Worm (Caenorhabditis elegans) whole organism, young adult: ENCODE measurements around the gene ZK643.2.
A peak's percentile ranks its signal among the peaks of the same experiment; 100 is the strongest.

Experiments used
- B0336.3 ChIP-seq: fragments of 200-800 bp; sonication (Bioruptor generic); IDR thresholded peaks from 2 replicates; pipeline ENCODE4 v1.3.6; 2022; ENCODE audit warnings: missing genetic modification characterization, missing compliant biosample characterization
- D2030.7 ChIP-seq: fragments of 200-800 bp; sonication (Bioruptor generic); IDR thresholded peaks from 2 replicates; pipeline ENCODE4 v1.3.6; 2022; ENCODE audit warnings: missing genetic modification reagents, missing genetic modification characterization, missing compliant biosample characterization
- F10E7.11 ChIP-seq: sonication (generic microtip); optimal IDR thresholded peaks from 2 replicates; lab custom pipeline; 2017; ENCODE audit warnings: mild to moderate bottlenecking, missing genetic modification characterization, moderate library complexity, missing compliant biosample characterization
- K11D2.4 ChIP-seq: fragments of 200-800 bp; sonication (Bioruptor generic); IDR thresholded peaks from 2 replicates; pipeline ENCODE4 v1.3.6; 2022; ENCODE audit warnings: missing genetic modification reagents, missing genetic modification characterization, missing compliant biosample characterization
- K12H6.12 ChIP-seq: fragments of 200-800 bp; sonication (Bioruptor generic); optimal IDR thresholded peaks from 2 replicates; lab custom pipeline; 2018; ENCODE audit warnings: mild to moderate bottlenecking, missing genetic modification characterization, missing compliant biosample characterization
- Y53G8AR.9 ChIP-seq: fragments of 200-800 bp; sonication (Bioruptor generic); conservative IDR thresholded peaks from 2 replicates; pipeline ENCODE4 v1.3.6; 2022; ENCODE audit warnings: missing genetic modification reagents, missing genetic modification characterization, missing compliant biosample characterization
- Y95B8A.8 ChIP-seq: fragments of 200-800 bp; sonication (Bioruptor generic); IDR thresholded peaks from 2 replicates; pipeline ENCODE4 v1.3.6; 2022; ENCODE audit warnings: missing genetic modification reagents, missing genetic modification characterization, missing compliant biosample characterization
- ZK185.1 ChIP-seq: sonication (generic microtip); optimal IDR thresholded peaks from 2 replicates; lab custom pipeline; 2016; ENCODE audit warnings: mild to moderate bottlenecking, missing genetic modification characterization, missing compliant biosample characterization; ENCODE audit not compliant: poor library complexity, severe bottlenecking
- ama-1 ChIP-seq, 3 experiments: fragments of 150-350 bp in 1 of 3; sonication (generic microtip) in 2 of 3; optimal IDR thresholded peaks; 2 replicates each; lab custom pipeline; 2014 to 2018; ENCODE audit warnings: missing biosample characterization in 2 of 3, missing genetic modification characterization in 2 of 3, missing genetic modification reagents in 2 of 3
- aptf-2 ChIP-seq: fragments of 200-800 bp; sonication (Bioruptor generic); conservative IDR thresholded peaks from 2 replicates; pipeline ENCODE4 v1.3.6; 2022; ENCODE audit warnings: missing genetic modification reagents, missing genetic modification characterization, missing compliant biosample characterization
- attf-5 ChIP-seq: fragments of 200-800 bp; sonication (Bioruptor generic); optimal IDR thresholded peaks from 2 replicates; lab custom pipeline; 2018; ENCODE audit warnings: mild to moderate bottlenecking, missing genetic modification characterization, missing compliant biosample characterization
- bed-1 ChIP-seq: fragments of 200-800 bp; sonication (Bioruptor generic); IDR thresholded peaks from 2 replicates; pipeline ENCODE4 v1.3.6; 2022; ENCODE audit warnings: missing genetic modification reagents, missing genetic modification characterization, missing compliant biosample characterization
- cebp-1 ChIP-seq, 2 experiments: fragments of 200-800 bp in 1 of 2; sonication (Bioruptor generic) in 1 of 2; sonication (generic microtip) in 1 of 2; IDR thresholded peaks in 1 of 2; optimal IDR thresholded peaks in 1 of 2; 2 replicates each; pipeline versions ENCODE4 v1.3.6 to Lab custom; 2017 to 2022; ENCODE audit warnings: missing compliant biosample characterization in 2 of 2, missing genetic modification characterization in 2 of 2, mild to moderate bottlenecking in 1 of 2, missing genetic modification reagents in 1 of 2, moderate library complexity in 1 of 2
- cebp-2 ChIP-seq: fragments of 200-800 bp; sonication (Bioruptor generic); IDR thresholded peaks from 2 replicates; pipeline ENCODE4 v1.3.6; 2022; ENCODE audit warnings: missing genetic modification characterization, missing compliant biosample characterization
- ceh-100 ChIP-seq: fragments of 200-800 bp; sonication (Bioruptor generic); IDR thresholded peaks from 2 replicates; pipeline ENCODE4 v1.3.6; 2022; ENCODE audit warnings: missing genetic modification reagents, missing genetic modification characterization, missing compliant biosample characterization
- ceh-40 ChIP-seq: fragments of 200-800 bp; sonication (Bioruptor generic); IDR thresholded peaks from 2 replicates; pipeline ENCODE4 v1.3.6; 2022; ENCODE audit warnings: missing genetic modification characterization, missing compliant biosample characterization
- ceh-58 ChIP-seq: fragments of 200-800 bp; sonication (Bioruptor generic); IDR thresholded peaks from 2 replicates; pipeline ENCODE4 v1.3.6; 2022; ENCODE audit warnings: missing genetic modification characterization, missing compliant biosample characterization
- ceh-91 ChIP-seq: fragments of 200-800 bp; sonication (Bioruptor generic); IDR thresholded peaks from 2 replicates; pipeline ENCODE4 v1.3.6; 2022; ENCODE audit warnings: missing genetic modification reagents, missing genetic modification characterization, missing compliant biosample characterization
- chd-7 ChIP-seq: sonication (generic microtip); optimal IDR thresholded peaks from 2 replicates; lab custom pipeline; 2016; ENCODE audit warnings: mild to moderate bottlenecking, missing genetic modification characterization, moderate library complexity, missing compliant biosample characterization
- die-1 ChIP-seq: sonication (generic microtip); optimal IDR thresholded peaks from 2 replicates; lab custom pipeline; 2016; ENCODE audit warnings: missing genotype, mild to moderate bottlenecking, missing genetic modification characterization, missing compliant biosample characterization
- dpl-1 ChIP-seq: fragments of 150-350 bp; optimal IDR thresholded peaks from 2 replicates; lab custom pipeline; 2014; ENCODE audit warnings: missing biosample characterization, missing genetic modification reagents, missing genetic modification characterization
- efl-1 ChIP-seq: fragments of 150-350 bp; optimal IDR thresholded peaks from 2 replicates; lab custom pipeline; 2014; ENCODE audit warnings: missing biosample characterization, missing genetic modification reagents, missing genetic modification characterization
- egl-44 ChIP-seq: fragments of 200-800 bp; sonication (Bioruptor generic); IDR thresholded peaks from 2 replicates; pipeline ENCODE4 v1.3.6; 2022; ENCODE audit warnings: missing genetic modification reagents, missing genetic modification characterization, missing compliant biosample characterization
- ekl-4 ChIP-seq: fragments of 200-800 bp; sonication (Bioruptor generic); IDR thresholded peaks from 2 replicates; pipeline ENCODE4 v1.3.6; 2022; ENCODE audit warnings: missing genetic modification reagents, missing genetic modification characterization, missing compliant biosample characterization
- ets-4 ChIP-seq: fragments of 200-800 bp; sonication (Bioruptor generic); optimal IDR thresholded peaks from 2 replicates; lab custom pipeline; 2018; ENCODE audit warnings: mild to moderate bottlenecking, missing genetic modification characterization, missing compliant biosample characterization
- fkh-3 ChIP-seq: sonication (generic microtip); optimal IDR thresholded peaks from 2 replicates; lab custom pipeline; 2016; ENCODE audit warnings: mild to moderate bottlenecking, missing genetic modification characterization, missing compliant biosample characterization
- hrde-1 ChIP-seq: sonication (generic microtip); optimal IDR thresholded peaks from 2 replicates; lab custom pipeline; 2016; ENCODE audit warnings: missing genetic modification characterization, mild to moderate bottlenecking, missing compliant biosample characterization, moderate library complexity, missing genotype, missing genetic modification reagents, borderline replicate concordance
- hsf-1 ChIP-seq: fragments of 200-800 bp; sonication (Bioruptor generic); IDR thresholded peaks from 2 replicates; pipeline ENCODE4 v1.3.6; 2022; ENCODE audit warnings: missing genetic modification reagents, missing genetic modification characterization, missing compliant biosample characterization
- lin-26 ChIP-seq: fragments of 200-800 bp; sonication (Bioruptor generic); IDR thresholded peaks from 2 replicates; pipeline ENCODE4 v1.3.6; 2022; ENCODE audit warnings: missing genetic modification reagents, missing genetic modification characterization, missing compliant biosample characterization
- lin-35 ChIP-seq, 3 experiments: fragments of 150-350 bp in 2 of 3; sonication (generic microtip) in 1 of 3; optimal IDR thresholded peaks; 2 replicates each; lab custom pipeline; 2014 to 2018; ENCODE audit warnings: missing biosample characterization in 3 of 3, missing genetic modification characterization in 3 of 3, missing genetic modification reagents in 3 of 3
- lin-40 ChIP-seq: sonication (generic microtip); optimal IDR thresholded peaks from 2 replicates; lab custom pipeline; 2016; ENCODE audit warnings: missing genetic modification characterization, mild to moderate bottlenecking, missing compliant biosample characterization, missing genotype, missing genetic modification reagents
- lin-54 ChIP-seq: fragments of 200-800 bp; sonication (Bioruptor generic); optimal IDR thresholded peaks from 2 replicates; lab custom pipeline; 2018; ENCODE audit warnings: mild to moderate bottlenecking, missing genetic modification characterization, missing compliant biosample characterization
- madf-10 ChIP-seq: sonication (generic microtip); optimal IDR thresholded peaks from 2 replicates; lab custom pipeline; 2016; ENCODE audit warnings: mild to moderate bottlenecking, missing genetic modification characterization, missing compliant biosample characterization
- madf-8 ChIP-seq: fragments of 200-800 bp; sonication (Bioruptor generic); conservative IDR thresholded peaks from 2 replicates; pipeline ENCODE4 v1.3.6; 2022; ENCODE audit warnings: missing genetic modification reagents, missing genetic modification characterization, missing compliant biosample characterization
- nfyb-1 ChIP-seq: fragments of 200-800 bp; sonication (Bioruptor generic); IDR thresholded peaks from 2 replicates; pipeline ENCODE4 v1.3.6; 2022; ENCODE audit warnings: missing genetic modification reagents, missing genetic modification characterization, missing compliant biosample characterization
- rcor-1 ChIP-seq: fragments of 200-800 bp; sonication (Bioruptor generic); IDR thresholded peaks from 2 replicates; pipeline ENCODE4 v1.3.6; 2022; ENCODE audit warnings: missing genetic modification reagents, missing genetic modification characterization, missing compliant biosample characterization
- sdz-38 ChIP-seq: sonication (generic microtip); optimal IDR thresholded peaks from 2 replicates; lab custom pipeline; 2016; ENCODE audit warnings: missing genotype, missing genetic modification characterization, missing compliant biosample characterization
- snpc-3.4 ChIP-seq: sonication (generic microtip); optimal IDR thresholded peaks from 2 replicates; lab custom pipeline; 2017; ENCODE audit warnings: missing genetic modification characterization, mild to moderate bottlenecking, missing compliant biosample characterization, antibody characterized with exemption, moderate library complexity, missing genotype, missing genetic modification reagents
- somi-1 ChIP-seq: fragments of 200-800 bp; sonication (Bioruptor generic); optimal IDR thresholded peaks from 2 replicates; lab custom pipeline; 2018; ENCODE audit warnings: mild to moderate bottlenecking, missing genetic modification characterization, missing compliant biosample characterization
- xnd-1 ChIP-seq: sonication (generic microtip); optimal IDR thresholded peaks from 2 replicates; lab custom pipeline; 2016; ENCODE audit warnings: missing genotype, missing genetic modification reagents, missing genetic modification characterization, missing compliant biosample characterization
- zim-3 ChIP-seq: sonication (generic microtip); optimal IDR thresholded peaks from 2 replicates; lab custom pipeline; 2017; ENCODE audit warnings: mild to moderate bottlenecking, missing genetic modification characterization, moderate library complexity, missing compliant biosample characterization
- ztf-18 ChIP-seq: sonication (generic microtip); optimal IDR thresholded peaks from 2 replicates; lab custom pipeline; 2016; ENCODE audit warnings: missing genotype, mild to moderate bottlenecking, missing genetic modification characterization, missing compliant biosample characterization
- ztf-25 ChIP-seq: fragments of 200-800 bp; sonication (Bioruptor generic); IDR thresholded peaks from 2 replicates; pipeline ENCODE4 v1.3.6; 2022; ENCODE audit warnings: missing genetic modification reagents, missing genetic modification characterization, missing compliant biosample characterization
- ztf-28 ChIP-seq: fragments of 200-800 bp; sonication (Bioruptor generic); IDR thresholded peaks from 2 replicates; pipeline ENCODE4 v1.3.6; 2022; ENCODE audit warnings: missing genetic modification reagents, missing genetic modification characterization, missing compliant biosample characterization

ZK643.2 gene

DNA sequence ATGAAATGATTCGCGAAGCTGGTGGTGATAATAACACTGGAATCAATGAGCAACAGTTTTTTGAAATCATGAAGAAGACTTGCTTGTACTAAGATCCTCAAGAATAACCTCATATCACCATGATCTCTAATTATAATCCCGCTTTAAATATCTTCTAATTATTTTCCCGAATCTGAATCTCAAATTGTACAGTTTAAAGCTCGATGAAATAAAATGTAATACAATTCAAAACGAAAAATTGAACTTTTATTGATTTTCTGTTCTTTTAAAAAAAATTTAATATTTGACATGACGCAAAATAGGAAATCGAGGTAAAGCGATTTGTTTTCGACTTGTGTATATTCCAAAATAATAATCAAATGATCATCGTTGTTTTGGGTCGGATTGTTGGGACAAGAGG, 18.5 kb downstream of the ZK643.2 start (continued):
- peak; percentile 38 for TF ChIP-seq somi-1 (GFP tag; lab: Kevin White, UChicago)
- TF ChIP-seq lin-26 (GFP tag; lab: Robert Waterston, UW), result no peak
- no peak for TF ChIP-seq madf-10 (tag; lab: Kevin White, UChicago)
- no peak for TF ChIP-seq ceh-58 (GFP tag; lab: Robert Waterston, UW)
- peak; percentile 73 for TF ChIP-seq B0336.3 (GFP tag; lab: Robert Waterston, UW)
- no peak for TF ChIP-seq madf-8 (GFP tag; lab: Robert Waterston, UW)
- no peak for TF ChIP-seq egl-44
- TF ChIP-seq sdz-38 (tag; lab: Kevin White, UChicago), result no peak
- TF ChIP-seq ceh-91 (GFP tag; lab: Robert Waterston, UW), result no peak
- peak; percentile 31; the same call in 1 of the 2 replicates for TF ChIP-seq D2030.7 (GFP tag; lab: Robert Waterston, UW)
- no peak for TF ChIP-seq efl-1
- TF ChIP-seq ztf-25 (GFP tag; lab: Robert Waterston, UW), result no peak
- peak; percentile 72; the same call in 1 of the 2 replicates for TF ChIP-seq Y95B8A.8 (GFP tag; lab: Robert Waterston, UW)
- TF ChIP-seq F10E7.11, result peak; percentile 28
- TF ChIP-seq lin-54, result peak; percentile 6
- no peak for TF ChIP-seq ama-1 (optimal IDR thresholded peaks at IDR 0.05; lab: Kevin White, UChicago)
- peak in 1 of 2 experiments; percentile 90 for TF ChIP-seq ama-1 (GFP tag; optimal IDR thresholded peaks at IDR 0.05; lab: Kevin White, UChicago)
- TF ChIP-seq K11D2.4 (GFP tag; lab: Robert Waterston, UW), result no peak
- peak; percentile 25 for TF ChIP-seq hrde-1 (tag; lab: Kevin White, UChicago)
- no peak for TF ChIP-seq attf-5 (GFP tag; lab: Kevin White, UChicago)
- no peak for TF ChIP-seq bed-1 (GFP tag; lab: Robert Waterston, UW)
- TF ChIP-seq aptf-2 (GFP tag; lab: Robert Waterston, UW), result no peak
- no peak for TF ChIP-seq fkh-3 (tag; lab: Kevin White, UChicago)
- no peak for TF ChIP-seq ceh-100
- TF ChIP-seq ceh-40 (GFP tag; lab: Robert Waterston, UW), result no peak
- TF ChIP-seq ztf-18 (tag; lab: Kevin White, UChicago), result peak; percentile 17
- no peak for TF ChIP-seq xnd-1 (tag; lab: Kevin White, UChicago)
- no peak for TF ChIP-seq cebp-2 (GFP tag; lab: Robert Waterston, UW)
- TF ChIP-seq ets-4 (GFP tag; lab: Kevin White, UChicago), result no peak
- TF ChIP-seq snpc-3.4 (tag; lab: Kevin White, UChicago), result no peak
- no peak for TF ChIP-seq dpl-1 (GFP tag; lab: Kevin White, UChicago)

DNA sequence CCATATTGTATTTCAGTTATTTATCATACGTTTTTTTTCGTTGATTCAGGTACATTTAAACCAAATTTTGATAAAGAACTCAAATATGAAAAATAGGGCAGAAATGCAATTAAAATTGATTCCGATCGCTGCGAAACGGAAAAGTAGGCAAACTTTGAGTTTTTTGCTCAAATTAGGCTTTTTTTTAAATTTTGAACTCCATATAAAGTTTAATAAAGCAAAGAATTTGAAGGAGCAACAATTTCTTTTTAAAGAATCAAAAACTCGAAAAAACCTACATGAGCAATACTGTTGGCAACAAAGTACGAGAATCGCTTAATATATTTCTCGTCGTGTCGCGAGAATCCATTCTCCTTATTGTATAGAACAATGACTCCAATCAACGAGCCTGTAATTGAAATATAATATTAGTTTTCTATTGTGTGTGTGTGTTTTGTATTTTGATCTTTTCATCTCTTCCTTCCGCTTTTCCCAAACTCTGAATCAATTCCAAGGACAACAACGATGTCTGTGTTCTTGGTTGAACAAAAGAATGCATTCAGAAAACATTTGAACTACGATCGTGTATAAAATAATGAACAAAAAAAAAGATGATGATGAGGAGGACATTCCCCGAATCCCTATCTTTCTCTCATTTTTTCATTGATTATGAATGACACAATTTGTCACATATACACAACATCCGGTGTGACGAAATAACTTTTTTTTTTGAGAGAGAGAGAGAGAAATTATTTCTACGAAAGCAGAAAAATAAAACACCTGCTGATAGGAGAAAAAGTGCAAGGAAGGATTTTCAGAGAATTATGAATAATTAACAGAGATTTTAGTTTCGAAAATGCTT, 22.4 kb downstream of the ZK643.2 start:
- TF ChIP-seq ztf-18 (tag; lab: Kevin White, UChicago) (no peak), ekl-4 (peak; percentile 53; the same call in 1 of the 2 replicates), zim-3 (tag; lab: Kevin White, UChicago) (peak; percentile 29), lin-40 (tag; lab: Kevin White, UChicago) (peak; percentile 9), rcor-1 (GFP tag; lab: Robert Waterston, UW) (0 out of 2 replicates have a peak, but pooled peaks have one; percentile 7), K12H6.12 (tag; lab: Kevin White, UChicago) (peak; percentile 20), die-1 (tag; lab: Kevin White, UChicago) (no peak), sdz-38 (tag; lab: Kevin White, UChicago) (no peak), cebp-1 (GFP tag; IDR thresholded peaks at IDR 0.05; lab: Robert Waterston, UW) (peak; percentile 33; the same call in 1 of the 2 replicates), cebp-1 (tag; optimal IDR thresholded peaks at IDR 0.05; lab: Kevin White, UChicago) (peak; percentile 71), ets-4 (GFP tag; lab: Kevin White, UChicago) (no peak), Y53G8AR.9 (0 out of 2 replicates have a peak, but pooled peaks have one; percentile 21), hrde-1 (tag; lab: Kevin White, UChicago) (no peak), chd-7 (tag; lab: Kevin White, UChicago) (peak; percentile 52), nfyb-1 (GFP tag; lab: Robert Waterston, UW) (peak; percentile 34; the same call in 1 of the 2 replicates), lin-35 (GFP tag; optimal IDR thresholded peaks at IDR 0.05; lab: Kevin White, UChicago) (peak in 1 of 3 experiments; percentile 31), hsf-1 (0 out of 2 replicates have a peak, but pooled peaks have one; percentile 31), ztf-28 (GFP tag; lab: Robert Waterston, UW) (no peak), Y95B8A.8 (GFP tag; lab: Robert Waterston, UW) (0 out of 2 replicates have a peak, but pooled peaks have one; percentile 22), ZK185.1 (peak; percentile 9)
- TF ChIP-seq, all 124 proteins: peak for 13
